Fruit fly (Drosophila melanogaster) whole organism, adult: Measurements from ENCODE around the gene Fdx1.

Experiments
- CG11617 ChIP-seq: fragments of 200-800 bp; sonication (Bioruptor generic); optimal IDR thresholded peaks from 2 replicates; lab custom pipeline; 2017; ENCODE audit warnings: mild to moderate bottlenecking, missing biosample characterization, missing genetic modification reagents, missing genetic modification characterization
- CG12768 ChIP-seq: fragments of 200-800 bp; sonication (Bioruptor generic); optimal IDR thresholded peaks from 2 replicates; lab custom pipeline; 2017; ENCODE audit warnings: missing biosample characterization, missing genetic modification characterization, mild to moderate bottlenecking, moderate library complexity, missing genetic modification reagents
- CG33017 ChIP-seq: fragments of 200-800 bp; sonication (Bioruptor generic); optimal IDR thresholded peaks from 2 replicates; lab custom pipeline; 2018; ENCODE audit warnings: missing biosample characterization, mild to moderate bottlenecking, missing genetic modification characterization, moderate library complexity
- CG5204 ChIP-seq: fragments of 200-800 bp; sonication (Bioruptor generic); optimal IDR thresholded peaks from 2 replicates; lab custom pipeline; 2016; ENCODE audit warnings: missing biosample characterization, missing genetic modification characterization
- CG7101 ChIP-seq: fragments of 200-800 bp; sonication (Bioruptor generic); optimal IDR thresholded peaks from 2 replicates; lab custom pipeline; 2018; ENCODE audit warnings: missing biosample characterization, mild to moderate bottlenecking, missing genetic modification characterization, moderate library complexity
- Hr96 ChIP-seq: fragments of 200-800 bp; sonication (Bioruptor generic); optimal IDR thresholded peaks from 2 replicates; lab custom pipeline; 2016; ENCODE audit warnings: missing biosample characterization, missing genetic modification characterization
- bab1 ChIP-seq: fragments of 200-800 bp; sonication (Bioruptor generic); optimal IDR thresholded peaks from 3 replicates; lab custom pipeline; 2019; ENCODE audit warnings: missing biosample characterization, mild to moderate bottlenecking, missing genetic modification characterization, moderate library complexity
- kay ChIP-seq: fragments of 200-800 bp; sonication (Bioruptor generic); peaks from one replicate; lab custom pipeline; 2016; ENCODE audit warnings: missing biosample characterization, missing genetic modification characterization, borderline replicate concordance

DNA sequence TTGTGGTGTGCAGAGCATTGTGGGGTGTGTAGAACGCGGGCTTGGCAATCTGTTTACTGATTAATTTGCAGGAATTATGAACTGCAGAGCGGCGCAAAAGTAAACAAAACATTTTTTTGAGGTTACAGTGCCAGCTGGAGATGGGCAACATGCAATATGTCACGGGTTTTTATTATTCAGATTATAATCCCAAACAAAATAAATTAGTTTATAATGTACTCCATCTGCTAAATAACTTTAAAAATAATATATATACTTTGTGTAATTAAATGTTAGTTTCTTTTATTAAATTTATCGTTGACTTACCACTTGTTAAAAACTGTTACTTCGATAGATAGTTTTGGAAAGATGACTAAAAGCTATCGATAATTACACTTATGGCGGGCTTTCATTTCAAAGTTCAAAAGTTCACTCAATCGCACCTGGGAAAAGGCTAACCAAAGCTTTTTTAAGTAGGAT is at the start of gene Fdx1:
- TF ChIP-seq Hr96 (GFP tag; lab: Kevin White, UChicago) = no peak
- peak; percentile 56 for TF ChIP-seq bab1 (GFP tag; lab: Kevin White, UChicago)
- no peak for TF ChIP-seq CG12768 (GFP tag; lab: Kevin White, UChicago)
- peak; percentile 88 for TF ChIP-seq kay (GFP tag; lab: Kevin White, UChicago)
- TF ChIP-seq CG5204 = no peak
- TF ChIP-seq CG33017 (tag; lab: Kevin White, UChicago) = no peak
- peak; percentile 61 for TF ChIP-seq CG7101
- TF ChIP-seq CG11617 (GFP tag; lab: Kevin White, UChicago) = peak; percentile 48
